Worm (Caenorhabditis elegans): ENCODE data around the gene dod-23.

Gene dod-23

DNA sequence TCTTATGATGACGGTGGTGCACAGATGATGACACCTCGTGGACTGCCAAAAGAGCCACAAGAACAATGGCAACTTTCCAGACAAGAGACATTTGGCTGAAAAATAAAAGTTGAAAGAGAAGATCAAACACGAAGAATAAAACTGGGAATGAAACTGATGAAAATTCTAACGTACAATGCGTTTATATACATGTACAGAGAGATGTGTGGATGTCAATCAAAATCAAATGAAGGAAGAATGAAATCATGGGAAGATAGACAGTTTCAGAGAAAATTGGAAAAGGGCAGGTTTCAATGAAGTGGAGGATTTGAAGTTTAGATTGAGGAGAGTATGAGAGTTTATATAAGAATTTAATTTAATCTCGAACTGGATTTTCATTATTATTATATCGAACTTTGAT, at the start of gene dod-23:
dod-23 (minus strand) TSS at position 101 of the 400 bp plus-strand sequence.
- TF ChIP-seq aly-2 (tag; optimal IDR thresholded peaks at IDR 0.05) (no peak), egl-27 (tag; optimal IDR thresholded peaks at IDR 0.05) (no peak), nhr-67 (tag; optimal IDR thresholded peaks at IDR 0.05) (no peak), lin-15B (tag; optimal IDR thresholded peaks at IDR 0.05) (no peak), nhr-237 (tag; optimal IDR thresholded peaks at IDR 0.05) (no peak), nhr-43 (tag; optimal IDR thresholded peaks at IDR 0.05; ENCODE audit: poor library complexity, severe bottlenecking) (no peak), ceh-9 (tag; optimal IDR thresholded peaks at IDR 0.05) (no peak), sea-2 (GFP tag; optimal IDR thresholded peaks at IDR 0.05) (no peak), nhr-77 (tag; optimal IDR thresholded peaks at IDR 0.05) (no peak), mdl-1 (tag; optimal IDR thresholded peaks at IDR 0.05) (no peak), tbx-2 (tag; optimal IDR thresholded peaks at IDR 0.05) (no peak), ceh-82 (tag; optimal IDR thresholded peaks at IDR 0.05) (no peak), pqm-1 (tag; optimal IDR thresholded peaks at IDR 0.05) (no peak), ZK546.5 (tag; optimal IDR thresholded peaks at IDR 0.05) (no peak), fkh-10 (GFP tag; optimal IDR thresholded peaks at IDR 0.05) (no peak)

DNA sequence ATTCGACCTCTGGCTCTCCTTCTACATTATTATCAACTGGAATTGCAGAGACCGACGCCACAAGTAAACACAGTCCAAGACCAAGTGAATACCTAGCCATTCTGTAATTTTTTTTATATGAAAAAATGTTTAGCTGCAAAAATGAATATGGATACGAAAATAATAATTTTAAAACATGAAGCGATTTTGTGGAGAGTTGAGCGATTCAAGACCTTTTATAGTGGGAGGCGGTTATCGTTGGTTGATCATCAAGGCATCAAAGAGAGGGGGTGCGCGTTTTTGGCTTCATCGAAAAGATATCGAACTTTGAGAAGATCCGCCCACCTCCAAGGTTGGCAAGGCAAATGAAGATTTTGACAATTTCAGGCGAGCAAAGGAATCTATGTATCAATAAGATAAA, 47.8 kb upstream of the dod-23 start, which contains the start of gene cut-3:
cut-3 (minus strand) TSS at position 101 of the 400 bp plus-strand sequence.
- no peak for TF ChIP-seq nhr-28 (tag; optimal IDR thresholded peaks at IDR 0.05)
- no peak for TF ChIP-seq ztf-11 (tag; optimal IDR thresholded peaks at IDR 0.05)
- no peak for TF ChIP-seq unc-62 (GFP tag; optimal IDR thresholded peaks at IDR 0.05)
- no peak for TF ChIP-seq nhr-76 (tag; optimal IDR thresholded peaks at IDR 0.05)
- no peak for TF ChIP-seq nhr-12 (tag; optimal IDR thresholded peaks at IDR 0.05)
- TF ChIP-seq ztf-4 (tag; optimal IDR thresholded peaks at IDR 0.05) = no peak
- TF ChIP-seq lin-15B (tag; optimal IDR thresholded peaks at IDR 0.05) = no peak
- TF ChIP-seq fos-1 (tag; optimal IDR thresholded peaks at IDR 0.05) = no peak
- no peak for TF ChIP-seq ZK546.5 (tag; optimal IDR thresholded peaks at IDR 0.05)
- no peak for TF ChIP-seq jun-1 (tag; optimal IDR thresholded peaks at IDR 0.05)
- no peak for TF ChIP-seq elt-2 (tag; optimal IDR thresholded peaks at IDR 0.05)
- TF ChIP-seq nfya-1 (tag; optimal IDR thresholded peaks at IDR 0.05; ENCODE audit: insufficient read depth) = no peak
- TF ChIP-seq nhr-237 (tag; optimal IDR thresholded peaks at IDR 0.05) = no peak
- TF ChIP-seq aly-2 (tag; optimal IDR thresholded peaks at IDR 0.05) = no peak
- TF ChIP-seq fkh-2 (tag; optimal IDR thresholded peaks at IDR 0.05) = no peak
- TF ChIP-seq zag-1 (tag; optimal IDR thresholded peaks at IDR 0.05) = no peak

DNA sequence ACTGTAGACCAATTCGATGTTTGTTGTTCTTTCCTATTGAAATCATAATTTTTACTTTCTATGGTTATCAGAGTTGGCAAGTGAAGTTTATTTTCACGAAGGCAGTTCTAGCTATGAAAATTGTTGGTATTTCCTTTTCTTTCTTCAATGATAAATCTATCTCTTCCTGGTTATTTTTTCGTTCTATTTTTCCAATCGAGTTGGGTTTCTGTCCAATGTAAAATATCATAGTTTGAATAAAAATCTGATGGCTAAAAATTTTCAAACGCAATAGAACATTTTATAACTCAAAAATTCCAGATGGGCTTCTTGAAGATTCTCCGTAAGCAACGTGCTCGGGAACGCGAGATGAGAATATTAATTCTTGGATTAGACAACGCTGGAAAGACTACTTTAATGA, 45.0 kb upstream of the dod-23 start, which contains the start of gene evl-20:
evl-20 (plus strand) TSS at position 301 of the 400 bp plus-strand sequence.
- TF ChIP-seq skn-1 (tag; optimal IDR thresholded peaks at IDR 0.05) = no peak
- no peak for TF ChIP-seq nhr-237 (tag; optimal IDR thresholded peaks at IDR 0.05)
- TF ChIP-seq nhr-76 (tag; optimal IDR thresholded peaks at IDR 0.05) = no peak
- no peak for TF ChIP-seq zag-1 (tag; optimal IDR thresholded peaks at IDR 0.05)
- no peak for TF ChIP-seq snpc-4 (tag; optimal IDR thresholded peaks at IDR 0.05)
- TF ChIP-seq nfya-1 (tag; optimal IDR thresholded peaks at IDR 0.05; ENCODE audit: insufficient read depth) = no peak
- TF ChIP-seq nhr-67 (tag; optimal IDR thresholded peaks at IDR 0.05) = no peak
- no peak for TF ChIP-seq nhr-43 (tag; optimal IDR thresholded peaks at IDR 0.05; ENCODE audit: poor library complexity, severe bottlenecking)
- TF ChIP-seq ceh-82 (tag; optimal IDR thresholded peaks at IDR 0.05) = no peak
- TF ChIP-seq ceh-28 (tag; optimal IDR thresholded peaks at IDR 0.05) = no peak
- TF ChIP-seq hmg-11 (tag; optimal IDR thresholded peaks at IDR 0.05) = no peak
- TF ChIP-seq sea-2 (GFP tag; optimal IDR thresholded peaks at IDR 0.05) = no peak

DNA sequence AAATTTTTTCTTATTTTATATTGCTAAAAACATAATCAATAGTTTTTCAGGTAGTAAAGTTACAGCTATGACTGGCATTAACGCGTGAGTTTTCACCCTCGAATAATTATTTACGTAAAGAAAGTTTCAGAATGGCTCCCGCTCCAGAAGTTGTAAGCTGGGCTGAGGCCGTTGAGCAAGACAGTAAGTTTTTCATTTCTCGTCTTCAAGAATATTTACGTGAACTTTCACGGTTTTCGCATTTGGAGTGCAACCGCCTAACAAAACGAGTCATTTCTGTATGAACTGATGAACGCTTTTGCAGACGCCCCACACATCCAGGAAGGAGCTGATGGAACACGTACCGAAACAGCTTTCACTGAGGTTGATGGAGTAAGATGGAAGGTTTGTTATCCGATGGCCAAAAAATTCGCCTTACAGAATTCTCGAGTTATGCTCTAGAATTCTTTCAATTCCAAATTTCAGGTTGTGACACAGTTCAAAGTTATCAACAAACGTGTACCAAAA, 43.8 kb upstream of the dod-23 start, which contains the start of gene eif-3.G:
eif-3.G (plus strand) TSS at position 51 of the 507 bp plus-strand sequence.
- no peak for TF ChIP-seq eor-1 (tag; optimal IDR thresholded peaks at IDR 0.05)
- TF ChIP-seq skn-1 (tag; optimal IDR thresholded peaks at IDR 0.05) = no peak
- TF ChIP-seq ztf-4 (tag; optimal IDR thresholded peaks at IDR 0.05) = no peak
- no peak for TF ChIP-seq pqm-1 (tag; optimal IDR thresholded peaks at IDR 0.05)
- no peak for TF ChIP-seq egl-27 (tag; optimal IDR thresholded peaks at IDR 0.05)
- no peak for TF ChIP-seq elt-3 (tag; optimal IDR thresholded peaks at IDR 0.05)
- TF ChIP-seq nhr-23 (tag; optimal IDR thresholded peaks at IDR 0.05) = no peak
- no peak for TF ChIP-seq hmg-11 (tag; optimal IDR thresholded peaks at IDR 0.05)
- no peak for TF ChIP-seq ZK546.5 (tag; optimal IDR thresholded peaks at IDR 0.05)
- TF ChIP-seq zag-1 (tag; optimal IDR thresholded peaks at IDR 0.05) = no peak
- no peak for TF ChIP-seq fkh-2 (tag; optimal IDR thresholded peaks at IDR 0.05)
- no peak for TF ChIP-seq mdl-1 (tag; optimal IDR thresholded peaks at IDR 0.05)
- no peak for TF ChIP-seq nhr-76 (tag; optimal IDR thresholded peaks at IDR 0.05)
- TF ChIP-seq elt-2 (tag; optimal IDR thresholded peaks at IDR 0.05) = no peak
- TF ChIP-seq nhr-43 (tag; optimal IDR thresholded peaks at IDR 0.05; ENCODE audit: poor library complexity, severe bottlenecking) = no peak
- no peak for TF ChIP-seq mml-1 (tag; optimal IDR thresholded peaks at IDR 0.05)
- TF ChIP-seq nhr-28 (tag; optimal IDR thresholded peaks at IDR 0.05) = no peak
- no peak for TF ChIP-seq tbx-2 (tag; optimal IDR thresholded peaks at IDR 0.05)
- no peak for TF ChIP-seq ceh-9 (tag; optimal IDR thresholded peaks at IDR 0.05)

All from whole organism, L3 larva.